Fruit fly (Drosophila melanogaster): ENCODE data around the gene r2d2.

The r2d2 gene

DNA sequence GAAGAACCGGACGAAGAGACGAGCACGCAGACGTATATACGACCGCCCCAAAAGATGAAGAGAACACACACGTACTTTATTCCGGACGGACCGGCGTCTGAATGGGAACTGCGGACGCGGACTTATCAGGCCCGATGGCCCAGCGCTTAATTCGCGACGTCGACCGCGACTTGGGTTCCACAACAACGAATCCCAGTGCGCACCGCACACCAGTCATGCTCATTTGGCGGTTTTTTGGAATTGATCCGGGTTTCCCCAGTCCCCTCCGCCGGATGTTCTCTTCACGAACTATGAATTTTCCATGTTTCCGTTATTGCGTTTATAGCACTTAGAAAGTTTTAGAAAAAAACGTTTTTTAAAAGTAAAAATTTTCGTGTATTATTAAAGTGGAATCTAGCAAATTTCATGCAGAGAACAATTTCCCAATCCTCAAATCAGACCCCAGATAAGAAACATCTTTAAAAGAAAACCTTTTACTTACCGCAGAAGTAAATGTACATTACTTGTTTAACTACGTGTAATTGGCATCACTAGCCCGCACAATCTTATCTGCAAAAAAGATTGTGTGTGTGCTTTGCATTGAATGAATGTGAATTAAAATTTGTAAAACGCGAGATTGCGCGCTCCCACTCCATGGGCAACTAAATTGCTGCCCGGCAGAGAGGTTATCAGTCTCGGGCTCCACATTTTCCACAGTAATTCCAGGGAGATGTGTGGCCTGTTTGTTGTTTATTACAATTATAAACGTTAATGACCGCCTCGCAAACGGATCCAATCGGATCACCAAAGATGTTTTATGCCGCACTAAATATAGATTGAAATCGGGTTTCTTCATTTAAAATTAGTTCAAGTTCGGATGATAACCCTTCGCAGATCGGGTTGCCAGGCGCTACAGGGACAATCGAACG lies 9.2 kb upstream of the r2d2 start, which contains the start of gene CG7149:
Gene CG7149 (minus strand): TSS at position 110 of the 908 bp plus-strand sequence.
- peak; percentile 38 for TF ChIP-seq CG17801 (GFP tag; optimal IDR thresholded peaks at IDR 0.05; ENCODE audit: partially characterized antibody)

DNA sequence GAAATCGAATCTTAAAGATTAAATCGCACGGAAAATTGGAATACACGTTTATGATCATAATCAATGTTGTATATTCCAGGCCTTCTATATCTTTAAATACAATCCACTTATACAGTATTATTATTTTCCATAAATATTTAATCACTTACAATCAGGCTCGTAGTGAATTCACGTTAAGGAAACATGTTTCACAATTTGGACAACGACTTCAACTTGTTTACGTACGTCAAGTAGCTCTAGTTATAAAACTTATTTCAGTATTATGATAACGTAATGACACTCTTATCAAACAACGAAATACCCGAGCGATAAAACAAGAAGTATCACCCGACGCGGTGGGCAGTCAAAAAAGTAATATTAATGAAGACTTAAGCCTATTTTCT lies 8.6 kb upstream of the r2d2 start:
- no peak for TF ChIP-seq CG17801 (GFP tag; optimal IDR thresholded peaks at IDR 0.05; ENCODE audit: partially characterized antibody)

DNA sequence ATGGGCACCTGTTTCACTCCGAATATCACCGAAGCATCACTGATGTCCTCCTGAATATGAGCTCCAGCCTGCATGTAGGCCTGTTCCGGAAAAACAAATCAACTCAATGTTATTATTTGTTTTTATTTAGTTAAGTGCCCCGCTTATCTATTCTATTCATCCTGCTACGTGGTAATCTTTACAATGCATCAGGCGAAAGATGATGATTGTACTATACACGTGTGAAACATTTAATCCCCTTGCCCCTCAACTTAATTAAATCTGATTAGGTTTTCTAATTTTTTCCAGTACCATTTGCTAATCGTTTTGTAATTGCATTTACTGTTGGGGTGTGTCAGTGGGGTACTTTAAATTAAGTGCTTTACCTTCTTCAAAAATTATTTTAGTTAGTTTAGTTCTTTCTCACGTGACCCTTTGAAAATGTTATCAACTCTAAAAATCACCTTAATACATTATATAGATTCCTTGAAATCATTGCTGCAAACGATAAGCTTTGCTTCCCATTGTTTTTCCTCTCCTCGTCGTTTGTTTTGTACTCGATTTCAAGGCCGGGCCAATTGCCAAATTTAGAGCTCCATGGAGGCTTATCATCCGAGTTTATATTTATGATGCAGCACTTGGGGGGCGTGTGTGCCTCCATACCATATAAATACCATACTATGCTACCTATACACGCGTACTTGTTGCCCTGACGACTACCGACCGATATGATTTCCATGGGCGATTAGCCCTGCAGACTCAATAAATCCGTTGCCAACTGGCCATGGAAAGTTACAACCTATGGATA lies 5.1 kb upstream of the r2d2 start:
- TF ChIP-seq CG17801 (GFP tag; optimal IDR thresholded peaks at IDR 0.05; ENCODE audit: partially characterized antibody), result peak; percentile 1

- no peak for TF ChIP-seq CG17801 (GFP tag; optimal IDR thresholded peaks at IDR 0.05; ENCODE audit: partially characterized antibody)
Observed at dm6 chr2L:7795859-7796258, 4.1 kb upstream of the r2d2 start, which contains the start of gene LKRSDH. Gene LKRSDH, minus strand, starts transcription at chr2L:7795959.

- TF ChIP-seq CG17801 (GFP tag; optimal IDR thresholded peaks at IDR 0.05; ENCODE audit: partially characterized antibody), result no peak
Observed at dm6 chr2L:7807563-7807962, 7.6 kb downstream of the r2d2 start.

DNA sequence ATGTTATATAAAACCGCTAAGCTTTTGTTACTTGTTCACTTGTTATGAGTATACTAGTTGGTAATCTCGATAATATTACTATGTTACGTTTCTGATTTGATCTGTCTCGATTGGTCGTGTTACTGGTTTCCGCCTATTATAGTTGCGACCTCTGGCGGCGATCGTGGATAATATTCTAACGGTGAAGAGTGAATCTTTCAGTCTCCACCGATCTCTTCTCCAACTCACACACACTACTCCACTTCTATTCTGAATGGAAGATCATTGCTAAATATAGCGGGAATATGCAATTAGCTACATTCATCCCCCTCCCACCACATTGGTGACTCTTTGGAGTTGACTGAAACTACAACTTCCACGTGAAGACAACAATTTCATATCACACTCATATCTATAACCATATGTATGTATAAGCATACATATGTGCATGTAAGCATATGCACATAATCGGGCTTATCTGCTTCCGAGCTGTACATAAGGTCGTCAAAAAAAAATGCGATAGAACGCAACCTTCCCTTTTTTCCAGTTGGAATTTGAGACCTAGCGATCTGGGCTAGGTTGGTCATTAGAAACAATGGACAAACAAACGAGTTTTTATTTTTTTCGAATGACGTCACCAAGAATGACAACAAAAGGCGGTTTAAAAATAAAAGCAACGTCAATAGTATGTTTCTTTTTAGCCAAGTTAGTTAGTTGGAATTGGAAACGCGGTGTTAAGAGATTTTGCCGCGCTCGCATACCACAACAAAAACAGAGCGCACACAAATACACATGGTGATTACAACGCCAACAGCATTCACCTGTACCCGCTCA lies 9.1 kb downstream of the r2d2 start:
- TF ChIP-seq CG17801 (GFP tag; optimal IDR thresholded peaks at IDR 0.05; ENCODE audit: partially characterized antibody), result no peak

DNA sequence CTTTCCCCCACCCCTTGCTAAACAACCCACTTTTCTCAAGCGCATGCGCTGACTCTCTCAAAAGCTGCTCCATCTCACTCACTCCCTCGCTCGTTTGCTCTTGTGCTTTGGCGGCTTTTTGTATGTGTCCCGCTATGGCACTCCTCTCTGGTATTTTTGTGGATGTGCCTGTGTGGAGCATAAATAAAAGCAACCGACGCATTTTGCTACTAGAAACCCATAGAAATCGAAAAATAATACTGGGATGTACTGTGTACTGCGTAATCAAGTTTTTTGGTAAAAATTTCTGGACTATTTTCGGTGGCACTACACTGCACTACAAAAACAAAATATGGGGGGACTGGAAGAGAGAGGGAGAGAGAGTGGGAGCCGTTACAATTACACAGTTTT lies 9.7 kb downstream of the r2d2 start:
- TF ChIP-seq CG17801 (GFP tag; optimal IDR thresholded peaks at IDR 0.05; ENCODE audit: partially characterized antibody), result no peak

dm6 chr2L:7810519-7810918 lies 10.6 kb downstream of the r2d2 start, which contains the start of gene Cdc14:
Gene Cdc14, minus strand, starts transcription at chr2L:7810703.
- peak; percentile 59 for TF ChIP-seq CG17801 (GFP tag; optimal IDR thresholded peaks at IDR 0.05; ENCODE audit: partially characterized antibody)

dm6 chr2L:7811249-7812002 lies 11.5 kb downstream of the r2d2 start, which contains the start of gene LanB1:
Gene LanB1, plus strand, starts transcription at chr2L:7811438.
- TF ChIP-seq CG17801 (GFP tag; optimal IDR thresholded peaks at IDR 0.05; ENCODE audit: partially characterized antibody), result no peak

DNA sequence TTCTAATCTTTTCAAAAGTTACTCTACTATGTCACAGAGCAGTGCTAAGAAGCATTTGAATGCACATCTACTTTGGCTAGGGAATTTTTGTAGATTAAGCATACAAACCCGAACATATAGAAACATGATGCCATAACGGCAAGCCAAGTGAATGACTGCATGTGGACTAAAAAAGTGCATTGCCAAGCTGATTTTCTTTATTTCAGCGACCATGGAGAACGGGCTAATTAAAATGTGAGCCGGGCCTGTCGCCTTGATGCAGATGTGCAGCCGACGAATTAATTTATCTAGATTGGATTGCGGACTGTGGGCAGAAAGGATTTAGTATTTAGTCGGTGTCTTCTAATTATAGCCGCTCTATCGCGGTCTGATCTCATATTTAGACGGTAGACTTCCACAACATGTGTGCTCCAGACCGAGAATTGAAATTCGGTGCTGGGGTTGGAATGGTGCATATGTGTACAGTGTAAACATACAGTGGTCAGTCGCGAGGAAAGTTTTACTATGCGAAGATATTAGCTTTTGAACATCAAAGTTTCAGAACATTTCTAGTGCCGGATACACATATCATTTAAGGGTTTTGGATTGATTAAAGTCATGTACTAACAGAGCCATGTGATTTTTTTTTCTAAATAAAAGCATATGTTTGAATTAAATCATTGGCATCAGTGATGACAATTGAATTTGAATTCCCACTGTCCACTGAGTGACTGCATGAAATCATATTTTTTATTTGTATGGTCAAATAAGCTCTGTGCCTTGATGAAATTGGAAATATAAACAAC lies 12.8 kb downstream of the r2d2 start:
- no peak for TF ChIP-seq CG17801 (GFP tag; optimal IDR thresholded peaks at IDR 0.05; ENCODE audit: partially characterized antibody)

- no peak for TF ChIP-seq CG17801 (GFP tag; optimal IDR thresholded peaks at IDR 0.05; ENCODE audit: partially characterized antibody)
Observed at dm6 chr2L:7813357-7813756, 13.4 kb downstream of the r2d2 start.

DNA sequence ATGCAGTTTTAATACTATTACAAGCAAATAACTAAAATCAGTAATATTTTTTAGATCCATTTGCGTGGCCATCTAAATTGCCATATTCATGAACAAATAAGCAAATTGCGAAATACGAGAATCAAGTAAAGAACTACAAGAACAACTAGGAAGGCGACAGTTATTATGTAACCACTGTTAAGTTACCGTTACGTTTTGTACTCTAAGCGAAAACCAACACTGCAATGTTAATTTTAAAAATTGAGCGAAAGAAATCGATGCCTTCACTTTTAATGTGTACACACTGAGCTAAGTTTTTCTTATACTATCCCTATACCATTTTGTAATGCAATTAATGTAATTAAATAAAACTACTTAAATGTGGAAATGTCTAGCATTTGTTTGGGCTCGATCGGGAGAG lies 20.5 kb downstream of the r2d2 start:
- no peak for TF ChIP-seq CG17801 (GFP tag; optimal IDR thresholded peaks at IDR 0.05; ENCODE audit: partially characterized antibody)

DNA sequence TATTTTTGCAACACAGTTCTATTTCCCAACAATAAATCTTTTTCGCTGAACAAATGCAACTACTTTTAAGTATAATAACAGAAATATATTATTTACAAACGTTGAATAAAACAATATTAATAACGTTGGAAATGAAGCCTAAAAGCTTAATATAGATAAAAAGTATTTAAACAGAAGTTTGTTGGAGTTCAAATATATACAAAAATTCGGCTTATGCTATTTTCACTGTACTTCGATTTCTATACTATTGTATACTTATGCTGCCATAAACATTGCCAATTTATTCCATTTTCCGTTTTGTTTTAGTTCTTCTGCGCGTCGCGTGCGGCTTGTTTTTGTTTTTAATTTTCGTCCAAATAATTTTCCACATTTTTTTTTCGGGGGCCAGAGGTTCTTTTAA lies 20.9 kb downstream of the r2d2 start, which contains the start of gene CG7115:
Gene CG7115 (plus strand): TSS at position 301 of the 400 bp plus-strand sequence.
- TF ChIP-seq CG17801 (GFP tag; optimal IDR thresholded peaks at IDR 0.05; ENCODE audit: partially characterized antibody), result no peak

Data from ovary, adult (tissue).